Worm (Caenorhabditis elegans): ENCODE results near the gene odr-10.

odr-10 gene

DNA sequence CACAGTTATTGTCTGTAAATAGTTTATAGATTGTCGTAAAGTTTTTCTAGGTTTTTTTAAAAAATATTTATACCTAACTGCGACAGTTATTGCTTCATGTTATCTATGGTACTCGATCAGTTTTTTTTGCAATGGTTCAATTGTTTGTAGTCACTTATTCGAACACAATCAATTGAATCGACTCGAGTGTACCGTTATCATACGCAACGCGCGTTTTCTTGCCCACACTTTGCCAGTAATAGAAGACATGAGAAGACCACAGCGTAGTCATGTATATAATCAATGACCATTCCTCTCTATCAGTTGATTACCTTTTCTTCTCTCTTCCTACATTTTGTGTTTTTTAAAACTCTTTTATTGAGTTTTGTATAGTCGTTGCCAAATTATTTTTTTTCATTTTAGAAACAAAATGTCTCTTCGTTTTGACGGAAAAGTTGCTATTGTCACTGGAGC, 47.7 kb downstream of the odr-10 start, which contains the start of gene dhs-28 (continued):
- no peak for TF ChIP-seq hif-1 (tag; optimal IDR thresholded peaks at IDR 0.05)
- TF ChIP-seq nhr-41 (GFP tag; IDR thresholded peaks at IDR 0.05): no peak
- no peak for TF ChIP-seq F49E8.2 (tag; optimal IDR thresholded peaks at IDR 0.05; ENCODE audit: borderline replicate concordance)
- no peak for TF ChIP-seq madf-5 (GFP tag; IDR thresholded peaks at IDR 0.05)
- TF ChIP-seq egl-43 (GFP tag; IDR thresholded peaks at IDR 0.05): no peak
- no peak for TF ChIP-seq lim-7 (GFP tag; IDR thresholded peaks at IDR 0.05)
- TF ChIP-seq attf-4 (tag; optimal IDR thresholded peaks at IDR 0.05): no peak
- TF ChIP-seq dpl-1 (GFP tag; optimal IDR thresholded peaks at IDR 0.05): no peak
- no peak for TF ChIP-seq set-16 (GFP tag; IDR thresholded peaks at IDR 0.05)
- TF ChIP-seq R02D3.7 (tag; optimal IDR thresholded peaks at IDR 0.05): no peak
- TF ChIP-seq ceh-28 (tag; optimal IDR thresholded peaks at IDR 0.05): no peak
- no peak for TF ChIP-seq lin-1 (GFP tag; IDR thresholded peaks at IDR 0.05)
- TF ChIP-seq gei-8 (GFP tag; optimal IDR thresholded peaks at IDR 0.05): no peak
- no peak for TF ChIP-seq lin-38 (GFP tag; IDR thresholded peaks at IDR 0.05)
- no peak for TF ChIP-seq tag-97 (GFP tag; IDR thresholded peaks at IDR 0.05)
- no peak for TF ChIP-seq F26F4.8 (GFP tag; conservative IDR thresholded peaks at IDR 0.05)
- no peak for TF ChIP-seq zip-11 (GFP tag; IDR thresholded peaks at IDR 0.05)
- peak in 1 of 2 experiments; percentile 60 for TF ChIP-seq mdl-1 (tag; optimal IDR thresholded peaks at IDR 0.05)
- no peak for TF ChIP-seq saeg-2 (GFP tag; IDR thresholded peaks at IDR 0.05)
- no peak for TF ChIP-seq Y48G9A.11 (GFP tag; IDR thresholded peaks at IDR 0.05)
- TF ChIP-seq unc-62 (GFP tag; optimal IDR thresholded peaks at IDR 0.05 in 1 of 2): no peak
- no peak for TF ChIP-seq unc-62 (tag; optimal IDR thresholded peaks at IDR 0.05)
- no peak for TF ChIP-seq duxl-1 (tag; optimal IDR thresholded peaks at IDR 0.05; ENCODE audit: poor library complexity)
- TF ChIP-seq F10B5.3 (tag; optimal IDR thresholded peaks at IDR 0.05): no peak
- TF ChIP-seq Y105C5A.15 (GFP tag; IDR thresholded peaks at IDR 0.05): no peak
- TF ChIP-seq aly-2 (tag; optimal IDR thresholded peaks at IDR 0.05): no peak
- TF ChIP-seq mxl-2 (GFP tag; conservative IDR thresholded peaks at IDR 0.05): no peak
- TF ChIP-seq unc-39 (tag; optimal IDR thresholded peaks at IDR 0.05): no peak
- no peak for TF ChIP-seq ceh-32 (tag; optimal IDR thresholded peaks at IDR 0.05; ENCODE audit: poor library complexity)
- TF ChIP-seq zfp-2 (tag; optimal IDR thresholded peaks at IDR 0.05): no peak
- TF ChIP-seq dve-1 (tag; optimal IDR thresholded peaks at IDR 0.05; ENCODE audit: insufficient read depth): peak; percentile 45
- TF ChIP-seq nhr-11 (tag; optimal IDR thresholded peaks at IDR 0.05): no peak
- peak; percentile 20 for TF ChIP-seq jun-1 (tag; optimal IDR thresholded peaks at IDR 0.05)
- TF ChIP-seq nhr-28 (tag; optimal IDR thresholded peaks at IDR 0.05): peak; percentile 98
- no peak for TF ChIP-seq rbr-2 (tag; optimal IDR thresholded peaks at IDR 0.05)
- no peak for TF ChIP-seq daf-12 (tag; optimal IDR thresholded peaks at IDR 0.05)
- no peak for TF ChIP-seq nhr-42 (GFP tag; IDR thresholded peaks at IDR 0.05)
- no peak for TF ChIP-seq snpc-4 (tag; optimal IDR thresholded peaks at IDR 0.05)
- no peak for TF ChIP-seq madf-9 (GFP tag; conservative IDR thresholded peaks at IDR 0.05)
- no peak for TF ChIP-seq pha-4 (GFP tag; IDR thresholded peaks at IDR 0.05)
- no peak for TF ChIP-seq pha-4 (tag; optimal IDR thresholded peaks at IDR 0.05)
- no peak for TF ChIP-seq F44E2.7 (GFP tag; IDR thresholded peaks at IDR 0.05)
- peak; percentile 47 for TF ChIP-seq mep-1 (tag; optimal IDR thresholded peaks at IDR 0.05)
- TF ChIP-seq ztf-11 (tag; optimal IDR thresholded peaks at IDR 0.05): no peak
- TF ChIP-seq unc-130 (GFP tag; optimal IDR thresholded peaks at IDR 0.05): no peak
- TF ChIP-seq nhr-111 (GFP tag; optimal IDR thresholded peaks at IDR 0.05): no peak
- no peak for TF ChIP-seq zip-2 (tag; optimal IDR thresholded peaks at IDR 0.05)
- no peak for TF ChIP-seq ama-1 (optimal IDR thresholded peaks at IDR 0.05)
- TF ChIP-seq fkh-10 (GFP tag; optimal IDR thresholded peaks at IDR 0.05): no peak
- TF ChIP-seq mes-2 (tag; optimal IDR thresholded peaks at IDR 0.05; ENCODE audit: poor library complexity, severe bottlenecking): peak; percentile 58
- no peak for TF ChIP-seq zfp-3 (GFP tag; conservative IDR thresholded peaks at IDR 0.05)
- peak; percentile 30 for TF ChIP-seq T20F7.1 (GFP tag; optimal IDR thresholded peaks at IDR 0.05)
- TF ChIP-seq ctbp-1 (GFP tag; IDR thresholded peaks at IDR 0.05): no peak

Data from whole organism, L4 larva.